Fruit fly (Drosophila melanogaster) whole organism, wandering third instar larva: Measurements from ENCODE around the gene mats.

ENCODE experiments used
- Abd-B ChIP-seq: fragments of >200 bp; optimal IDR thresholded peaks from 2 replicates; lab custom pipeline; 2017; ENCODE audit warnings: missing biosample characterization, missing genetic modification characterization
- CG32264 ChIP-seq: fragments of 200-800 bp; sonication (Bioruptor generic); optimal IDR thresholded peaks from 2 replicates; lab custom pipeline; 2016; ENCODE audit warnings: missing biosample characterization, missing genetic modification characterization
- CG9705 ChIP-seq: fragments of 200-800 bp; sonication (Bioruptor generic); optimal IDR thresholded peaks from 2 replicates; lab custom pipeline; 2018; ENCODE audit warnings: missing biosample characterization, mild to moderate bottlenecking, missing genetic modification characterization
- CrebA ChIP-seq: fragments of 200-800 bp; sonication (Bioruptor generic); optimal IDR thresholded peaks from 2 replicates; lab custom pipeline; 2016; ENCODE audit warnings: missing biosample characterization, mild to moderate bottlenecking, missing genetic modification characterization, borderline replicate concordance
- Dfd ChIP-seq: fragments of >200 bp; optimal IDR thresholded peaks from 2 replicates; lab custom pipeline; 2017; ENCODE audit warnings: missing biosample characterization, missing genetic modification characterization
- Dif ChIP-seq: fragments of 200-275, 200-300 bp; sonication (Bioruptor generic); optimal IDR thresholded peaks from 2 replicates; lab custom pipeline; 2018; ENCODE audit warnings: missing biosample characterization, missing genetic modification characterization; ENCODE audit not compliant: partially characterized antibody
- GATAd ChIP-seq: sonication (Bioruptor generic); optimal IDR thresholded peaks from 2 replicates; lab custom pipeline; 2016; ENCODE audit warnings: missing biosample characterization, missing genetic modification characterization
- HLH106 ChIP-seq: fragments of 200-800 bp; optimal IDR thresholded peaks from 3 replicates; lab custom pipeline; 2019; ENCODE audit warnings: missing biosample characterization, mild to moderate bottlenecking, missing genetic modification characterization, moderate library complexity
- Hnf4 ChIP-seq: fragments of 200-800 bp; sonication (Bioruptor generic); optimal IDR thresholded peaks from 2 replicates; lab custom pipeline; 2016; ENCODE audit warnings: missing biosample characterization, mild to moderate bottlenecking, missing genetic modification characterization
- Hr78 ChIP-seq: fragments of >200 bp; optimal IDR thresholded peaks from 2 replicates; lab custom pipeline; 2017; ENCODE audit warnings: missing biosample characterization, missing genetic modification characterization
- Hr83 ChIP-seq: fragments of 200-300 bp; sonication (Bioruptor generic); optimal IDR thresholded peaks from 2 replicates; lab custom pipeline; 2016; ENCODE audit warnings: missing biosample characterization, mild to moderate bottlenecking, missing genetic modification characterization, moderate library complexity; ENCODE audit not compliant: poor library complexity, severe bottlenecking
- Jra ChIP-seq: sonication (Bioruptor generic); optimal IDR thresholded peaks from 2 replicates; lab custom pipeline; 2016; ENCODE audit warnings: missing biosample characterization, missing genetic modification characterization
- Mio ChIP-seq: sonication (Bioruptor generic); optimal IDR thresholded peaks from 2 replicates; lab custom pipeline; 2016; ENCODE audit warnings: missing biosample characterization, missing genetic modification characterization
- Myc ChIP-seq: fragments of >200 bp; optimal IDR thresholded peaks from 2 replicates; lab custom pipeline; 2017
- N ChIP-seq: fragments of >200 bp; optimal IDR thresholded peaks from 2 replicates; lab custom pipeline; 2018; ENCODE audit warnings: missing biosample characterization, missing external identifiers, missing genetic modification characterization
- OdsH ChIP-seq: fragments of 200-800 bp; sonication (Bioruptor generic); optimal IDR thresholded peaks from 2 replicates; lab custom pipeline; 2016; ENCODE audit warnings: missing biosample characterization, mild to moderate bottlenecking, missing genetic modification characterization
- Rel ChIP-seq, 2 experiments: fragments of 200-800 bp; sonication (Bioruptor generic) in 1 of 2; optimal IDR thresholded peaks; 2 replicates in 1 of 2; 3 replicates in 1 of 2; lab custom pipeline; 2016 to 2019; ENCODE audit warnings: mild to moderate bottlenecking in 2 of 2, missing biosample characterization in 2 of 2, missing genetic modification characterization in 2 of 2, moderate library complexity in 1 of 2
- Sp1 ChIP-seq: fragments of 200-800 bp; sonication (Bioruptor generic); optimal IDR thresholded peaks from 3 replicates; lab custom pipeline; 2019; ENCODE audit warnings: missing biosample characterization, mild to moderate bottlenecking, missing genetic modification characterization, moderate library complexity
- Vsx2 ChIP-seq: fragments of 200-300, 225-300 bp; sonication (Bioruptor generic); optimal IDR thresholded peaks from 2 replicates; lab custom pipeline; 2018; ENCODE audit warnings: missing biosample characterization, missing genetic modification characterization; ENCODE audit not compliant: partially characterized antibody
- br ChIP-seq: fragments of 200-800 bp; sonication (Bioruptor generic); optimal IDR thresholded peaks from 2 replicates; lab custom pipeline; 2016; ENCODE audit warnings: missing biosample characterization, missing genetic modification characterization
- brk ChIP-seq: fragments of 200-800 bp; sonication (Bioruptor generic); optimal IDR thresholded peaks from 2 replicates; lab custom pipeline; 2016; ENCODE audit warnings: missing biosample characterization, mild to moderate bottlenecking, missing genetic modification characterization
- dl ChIP-seq, 2 experiments: fragments of 175-275, 200-275 bp in 1 of 2; fragments of 200-275 bp in 1 of 2; sonication (Bioruptor generic); optimal IDR thresholded peaks; lab custom pipeline; 2018; ENCODE audit warnings: mild to moderate bottlenecking in 2 of 2, missing biosample characterization in 2 of 2, missing genetic modification characterization in 2 of 2, moderate library complexity in 2 of 2; ENCODE audit not compliant: partially characterized antibody in 2 of 2, insufficient read depth in 1 of 2
- dmrt93B ChIP-seq: fragments of 200-800 bp; sonication (Bioruptor generic); optimal IDR thresholded peaks from 2 replicates; lab custom pipeline; 2018; ENCODE audit warnings: missing biosample characterization, mild to moderate bottlenecking, missing genetic modification characterization
- dsf ChIP-seq: sonication (Bioruptor generic); optimal IDR thresholded peaks from 2 replicates; lab custom pipeline; 2016; ENCODE audit warnings: missing biosample characterization, missing genetic modification characterization, borderline replicate concordance
- ey ChIP-seq: fragments of 200-800 bp; sonication (Bioruptor generic); optimal IDR thresholded peaks from 2 replicates; lab custom pipeline; 2016; ENCODE audit warnings: missing biosample characterization, missing genetic modification characterization
- foxo ChIP-seq, 2 experiments: fragments of 200-800 bp; sonication (Bioruptor generic); optimal IDR thresholded peaks; 2 replicates in 1 of 2; 3 replicates in 1 of 2; lab custom pipeline; 2016 to 2017; ENCODE audit warnings: missing biosample characterization in 2 of 2, missing genetic modification characterization in 2 of 2
- fru ChIP-seq: fragments of 200-800 bp; sonication (Bioruptor generic); optimal IDR thresholded peaks from 3 replicates; lab custom pipeline; 2016; ENCODE audit warnings: missing biosample characterization, mild to moderate bottlenecking, missing genetic modification characterization
- h ChIP-seq: fragments of 200-800 bp; sonication (Bioruptor generic); optimal IDR thresholded peaks from 3 replicates; lab custom pipeline; 2016; ENCODE audit warnings: missing biosample characterization, mild to moderate bottlenecking, missing genetic modification characterization
- jim ChIP-seq: fragments of 175-275, 200-325 bp; sonication (Bioruptor generic); optimal IDR thresholded peaks from 2 replicates; lab custom pipeline; 2016; ENCODE audit warnings: missing biosample characterization, mild to moderate bottlenecking, missing genetic modification characterization
- lola ChIP-seq: fragments of >200 bp; optimal IDR thresholded peaks from 2 replicates; lab custom pipeline; 2017; ENCODE audit warnings: missing biosample characterization, missing genetic modification characterization
- pan ChIP-seq: fragments of >200 bp; optimal IDR thresholded peaks from 2 replicates; lab custom pipeline; 2017
- psq ChIP-seq: fragments of 200-800 bp; sonication (Bioruptor generic); optimal IDR thresholded peaks from 3 replicates; lab custom pipeline; 2017; ENCODE audit warnings: missing biosample characterization, mild to moderate bottlenecking, missing genetic modification characterization, moderate library complexity
- rgr ChIP-seq: fragments of 200-800 bp; sonication (Bioruptor generic); optimal IDR thresholded peaks from 3 replicates; lab custom pipeline; 2016; ENCODE audit warnings: missing biosample characterization, mild to moderate bottlenecking, missing genetic modification characterization
- sage ChIP-seq: fragments of 200-800 bp; sonication (Bioruptor generic); optimal IDR thresholded peaks from 2 replicates; lab custom pipeline; 2016; ENCODE audit warnings: missing biosample characterization, mild to moderate bottlenecking, missing genetic modification characterization
- sv ChIP-seq: fragments of 200-800 bp; sonication (Bioruptor generic); optimal IDR thresholded peaks from 3 replicates; lab custom pipeline; 2016; ENCODE audit warnings: missing biosample characterization, missing genetic modification characterization
- tai ChIP-seq: sonication (Bioruptor generic); optimal IDR thresholded peaks from 2 replicates; lab custom pipeline; 2016; ENCODE audit warnings: missing biosample characterization, missing genetic modification characterization
- usp ChIP-seq: fragments of >200 bp; optimal IDR thresholded peaks from 2 replicates; lab custom pipeline; 2017; ENCODE audit warnings: missing biosample characterization, missing genetic modification characterization
- woc ChIP-seq: sonication (Bioruptor generic); optimal IDR thresholded peaks from 2 replicates; lab custom pipeline; 2016; ENCODE audit warnings: missing biosample characterization, mild to moderate bottlenecking, missing genetic modification characterization

mats gene

dm6 chr3R:22467939-22468571, 47.1 kb downstream of the mats start, which contains the start of the genes CG5377 and Nrx-1:
TSS of gene CG5377 (minus strand) at chr3R:22468157.
TSS of gene Nrx-1 (plus strand) at chr3R:22468512.
- no peak for TF ChIP-seq CG32264 (GFP tag; lab: Kevin White, UChicago)
- no peak for TF ChIP-seq jim (GFP tag; lab: Kevin White, UChicago)
- peak; percentile 3 for TF ChIP-seq GATAd
- no peak for TF ChIP-seq ey (GFP tag; lab: Kevin White, UChicago)

- peak; percentile 78 for TF ChIP-seq ey (GFP tag; lab: Kevin White, UChicago)
- TF ChIP-seq br, result peak; percentile 74
- TF ChIP-seq dsf (GFP tag; lab: Kevin White, UChicago), result no peak
- TF ChIP-seq lola (GFP tag; lab: Kevin White, UChicago), result no peak
- TF ChIP-seq h, result peak; percentile 74
- no peak for TF ChIP-seq dl (GFP tag; optimal IDR thresholded peaks at IDR 0.05; lab: Kevin White, UChicago; ENCODE audit: insufficient read depth in 1 of 2, partially characterized antibody in 2 of 2)
- no peak for TF ChIP-seq Hnf4
- peak; percentile 59 for TF ChIP-seq rgr (GFP tag; lab: Kevin White, UChicago)
- TF ChIP-seq sage (GFP tag; lab: Kevin White, UChicago), result no peak
- TF ChIP-seq Myc (lab: Kevin White, UChicago), result no peak
- TF ChIP-seq CG32264 (GFP tag; lab: Kevin White, UChicago), result peak; percentile 6
- TF ChIP-seq brk (GFP tag; lab: Kevin White, UChicago), result no peak
- peak; percentile 57 for TF ChIP-seq Sp1 (GFP tag; lab: Kevin White, UChicago)
- no peak for TF ChIP-seq Jra (GFP tag; lab: Kevin White, UChicago)
- TF ChIP-seq CG9705 (GFP tag; lab: Kevin White, UChicago), result no peak
- TF ChIP-seq Hr83 (GFP tag; lab: Kevin White, UChicago), result no peak
- TF ChIP-seq HLH106 (tag; lab: Kevin White, UChicago), result peak; percentile 67
- TF ChIP-seq Abd-B (GFP tag; lab: Kevin White, UChicago), result no peak
- TF ChIP-seq dmrt93B, result no peak
- TF ChIP-seq GATAd, result no peak
- TF ChIP-seq woc (GFP tag; lab: Kevin White, UChicago), result peak; percentile 21
- TF ChIP-seq Dfd (GFP tag; lab: Kevin White, UChicago), result no peak
- no peak for TF ChIP-seq N (GFP tag; lab: Kevin White, UChicago)
- TF ChIP-seq OdsH (GFP tag; lab: Kevin White, UChicago), result peak; percentile 43
- TF ChIP-seq usp (GFP tag; lab: Kevin White, UChicago), result no peak
- TF ChIP-seq Vsx2 (GFP tag; lab: Kevin White, UChicago), result no peak
- TF ChIP-seq psq (GFP tag; lab: Kevin White, UChicago), result no peak
- peak; percentile 79 for TF ChIP-seq fru (GFP tag; lab: Kevin White, UChicago)
- peak; percentile 69 for TF ChIP-seq sv (GFP tag; lab: Kevin White, UChicago)
- peak in 1 of 2 experiments; percentile 74 for TF ChIP-seq foxo (GFP tag; optimal IDR thresholded peaks at IDR 0.05; lab: Kevin White, UChicago)
- TF ChIP-seq Mio (GFP tag; lab: Kevin White, UChicago), result no peak
- TF ChIP-seq pan, result no peak
- TF ChIP-seq Dif (GFP tag; lab: Kevin White, UChicago), result no peak
- no peak for TF ChIP-seq jim (GFP tag; lab: Kevin White, UChicago)
- no peak for TF ChIP-seq Hr78
- no peak for TF ChIP-seq Rel (GFP tag; optimal IDR thresholded peaks at IDR 0.05; lab: Kevin White, UChicago)
- TF ChIP-seq Rel (tag; optimal IDR thresholded peaks at IDR 0.05; lab: Kevin White, UChicago), result no peak
- no peak for TF ChIP-seq tai (GFP tag; lab: Kevin White, UChicago)
- TF ChIP-seq CrebA (GFP tag; lab: Kevin White, UChicago), result no peak
Measured at dm6 chr3R:22468829-22469487, 48.0 kb downstream of the mats start.
